Fruit fly (Drosophila melanogaster): ENCODE results near the gene RNaseX25.

The RNaseX25 gene

dm6 chr3L:7954967-7955366 lies 15.4 kb upstream of the RNaseX25 start (continued):
- TF ChIP-seq Awh (GFP tag; IDR thresholded peaks at IDR 0.05) = 0 out of 2 replicates have a peak, but pooled peaks have one; percentile 31
- TF ChIP-seq Elba2 (GFP tag; optimal IDR thresholded peaks at IDR 0.05) = no peak
- no peak for TF ChIP-seq CG11398 (GFP tag; optimal IDR thresholded peaks at IDR 0.05)
- TF ChIP-seq CG10959 (GFP tag; IDR thresholded peaks at IDR 0.05) = no peak
- no peak for TF ChIP-seq Kr (GFP tag; optimal IDR thresholded peaks at IDR 0.05)
- TF ChIP-seq repo (GFP tag; optimal IDR thresholded peaks at IDR 0.05) = no peak
- TF ChIP-seq fd3F (GFP tag; optimal IDR thresholded peaks at IDR 0.05) = no peak
- peak; percentile 87 for TF ChIP-seq Nf-YC (tag; optimal IDR thresholded peaks at IDR 0.05)
- TF ChIP-seq CG7271 (tag; optimal IDR thresholded peaks at IDR 0.05) = no peak
- no peak for TF ChIP-seq gce (GFP tag; IDR thresholded peaks at IDR 0.05)
- TF ChIP-seq CG7357 (GFP tag; IDR thresholded peaks at IDR 0.05) = no peak
- TF ChIP-seq CG4360 (GFP tag; IDR thresholded peaks at IDR 0.05) = peak; percentile 34; the same call in 1 of the 2 replicates
- no peak for TF ChIP-seq CG43689 (GFP tag; IDR thresholded peaks at IDR 0.05)
- TF ChIP-seq CG4328 (GFP tag; optimal IDR thresholded peaks at IDR 0.05) = no peak
- TF ChIP-seq CG30431 (GFP tag; optimal IDR thresholded peaks at IDR 0.05) = no peak
- TF ChIP-seq BtbVII (GFP tag; optimal IDR thresholded peaks at IDR 0.05) = no peak
- TF ChIP-seq abd-A (tag; optimal IDR thresholded peaks at IDR 0.05) = peak; percentile 81
- TF ChIP-seq Hr39 (optimal IDR thresholded peaks at IDR 0.05) = peak; percentile 10
- TF ChIP-seq CG6689 (GFP tag; IDR thresholded peaks at IDR 0.05) = no peak
- TF ChIP-seq Oli (tag; optimal IDR thresholded peaks at IDR 0.05) = no peak
- TF ChIP-seq Oaz (GFP tag; IDR thresholded peaks at IDR 0.05) = no peak
- TF ChIP-seq crol (GFP tag; IDR thresholded peaks at IDR 0.05) = peak; percentile 96
- 0 out of 2 replicates have a peak, but pooled peaks have one; percentile 9 for TF ChIP-seq CG11247 (GFP tag; IDR thresholded peaks at IDR 0.05)
- no peak for TF ChIP-seq Opbp (GFP tag; IDR thresholded peaks at IDR 0.05; ENCODE audit: partially characterized antibody)
- no peak for TF ChIP-seq CG17359 (tag; optimal IDR thresholded peaks at IDR 0.05)
- TF ChIP-seq CG15011 (GFP tag; optimal IDR thresholded peaks at IDR 0.05) = no peak
- no peak for TF ChIP-seq chn (GFP tag; optimal IDR thresholded peaks at IDR 0.05)
- TF ChIP-seq CG3281 (GFP tag; optimal IDR thresholded peaks at IDR 0.05) = no peak
- TF ChIP-seq Nf-YB (GFP tag; optimal IDR thresholded peaks at IDR 0.05) = peak; percentile 71
- TF ChIP-seq dan (GFP tag; IDR thresholded peaks at IDR 0.05) = no peak
- TF ChIP-seq chinmo (GFP tag; IDR thresholded peaks at IDR 0.05; ENCODE audit: partially characterized antibody) = no peak
- peak; percentile 66 for TF ChIP-seq gcm (GFP tag; optimal IDR thresholded peaks at IDR 0.05)
- no peak for TF ChIP-seq CG11093 (GFP tag; IDR thresholded peaks at IDR 0.05)
- no peak for TF ChIP-seq row (GFP tag; IDR thresholded peaks at IDR 0.05)
- TF ChIP-seq CG17328 (GFP tag; IDR thresholded peaks at IDR 0.05) = no peak
- TF ChIP-seq CG4820 (GFP tag; optimal IDR thresholded peaks at IDR 0.05) = no peak
- TF ChIP-seq exex (tag; optimal IDR thresholded peaks at IDR 0.05) = peak; percentile 57
- no peak for TF ChIP-seq CG4854 (GFP tag; optimal IDR thresholded peaks at IDR 0.05)
- no peak for TF ChIP-seq CG5180 (GFP tag; optimal IDR thresholded peaks at IDR 0.05)
- peak; percentile 62; the same call in 1 of the 2 replicates for TF ChIP-seq seq (GFP tag; IDR thresholded peaks at IDR 0.05)
- TF ChIP-seq Hr51 (GFP tag; optimal IDR thresholded peaks at IDR 0.05) = peak in 1 of 2 experiments; percentile 12
- no peak for TF ChIP-seq Ssrp (tag; optimal IDR thresholded peaks at IDR 0.05)
- TF ChIP-seq CG10431 (GFP tag; optimal IDR thresholded peaks at IDR 0.05) = no peak
- TF ChIP-seq oc (tag; optimal IDR thresholded peaks at IDR 0.05) = peak; percentile 12
- no peak for TF ChIP-seq psq (GFP tag; optimal IDR thresholded peaks at IDR 0.05)
- peak; percentile 34 for TF ChIP-seq kni (GFP tag; optimal IDR thresholded peaks at IDR 0.05)
- peak; percentile 39; the same call in 1 of the 2 replicates for TF ChIP-seq Lim3 (GFP tag; IDR thresholded peaks at IDR 0.05)
- TF ChIP-seq CG15514 (GFP tag; optimal IDR thresholded peaks at IDR 0.05) = no peak
- TF ChIP-seq CG34224 (GFP tag; IDR thresholded peaks at IDR 0.05; ENCODE audit: partially characterized antibody) = no peak
- TF ChIP-seq nau (GFP tag; optimal IDR thresholded peaks at IDR 0.05) = no peak
- no peak for TF ChIP-seq Mes4 (GFP tag; optimal IDR thresholded peaks at IDR 0.05)

All from whole organism, embryonic.